Worm (Caenorhabditis elegans) whole organism, young adult: Measurements from ENCODE around the gene C08F1.10.

Experiments used
- Y67H2A.10 ChIP-seq: fragments of 200-800 bp; sonication (Bioruptor generic); conservative IDR thresholded peaks from 2 replicates; pipeline ENCODE4 v1.3.6; 2022; ENCODE audit warnings: missing genetic modification reagents, missing genetic modification characterization, missing compliant biosample characterization
- Y79H2A.3 ChIP-seq: fragments of 200-800 bp; sonication (Bioruptor generic); conservative IDR thresholded peaks from 2 replicates; pipeline ENCODE4 v1.3.6; 2022; ENCODE audit warnings: missing genetic modification reagents, missing genetic modification characterization, missing compliant biosample characterization
- attf-3 ChIP-seq: fragments of 200-800 bp; sonication (Bioruptor generic); conservative IDR thresholded peaks from 2 replicates; pipeline ENCODE4 v1.3.6; 2022; ENCODE audit warnings: missing genetic modification reagents, missing genetic modification characterization, missing compliant biosample characterization
- ets-4 ChIP-seq: fragments of 200-800 bp; sonication (Bioruptor generic); optimal IDR thresholded peaks from 2 replicates; lab custom pipeline; 2018; ENCODE audit warnings: mild to moderate bottlenecking, missing genetic modification characterization, missing compliant biosample characterization
- snpc-4 ChIP-seq, 5 experiments: fragments of 150-350 bp in 1 of 5; sonication (generic microtip) in 4 of 5; optimal IDR thresholded peaks; 2 replicates each; lab custom pipeline; 2014 to 2018; ENCODE audit warnings: missing genetic modification characterization in 5 of 5, missing biosample characterization in 3 of 5, antibody characterized with exemption in 2 of 5, mild to moderate bottlenecking in 2 of 5, missing compliant biosample characterization in 2 of 5, missing genotype in 2 of 5, moderate library complexity in 2 of 5, missing genetic modification reagents in 1 of 5
- ztf-25 ChIP-seq: fragments of 200-800 bp; sonication (Bioruptor generic); IDR thresholded peaks from 2 replicates; pipeline ENCODE4 v1.3.6; 2022; ENCODE audit warnings: missing genetic modification reagents, missing genetic modification characterization, missing compliant biosample characterization

DNA sequence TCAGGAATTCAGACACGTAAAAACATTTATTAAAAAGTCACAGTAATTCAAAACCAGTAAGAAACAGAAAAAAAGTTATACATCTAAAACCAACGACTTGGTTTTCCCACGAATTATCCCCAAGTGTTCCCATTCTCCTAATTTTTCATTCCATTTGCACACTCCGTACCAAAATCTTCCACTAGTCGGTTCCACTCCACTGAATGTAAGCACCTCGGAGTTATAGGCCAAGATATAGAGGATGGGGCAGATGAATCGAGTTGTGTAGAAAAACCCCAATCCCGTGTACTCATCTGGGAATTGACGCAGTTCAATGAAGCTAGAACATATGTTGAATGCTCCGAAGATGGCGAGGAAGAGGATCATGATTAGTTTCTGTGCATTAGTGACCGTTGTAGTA lies 1.1 kb upstream of the C08F1.10 start:
- no peak for TF ChIP-seq ets-4 (GFP tag; lab: Kevin White, UChicago)
- TF ChIP-seq Y79H2A.3 (GFP tag; lab: Robert Waterston, UW), result no peak
- TF ChIP-seq attf-3 (GFP tag; lab: Robert Waterston, UW), result no peak
- TF ChIP-seq Y67H2A.10 (GFP tag; lab: Robert Waterston, UW), result no peak
- TF ChIP-seq ztf-25, result no peak
- no peak for TF ChIP-seq snpc-4 (GFP tag; optimal IDR thresholded peaks at IDR 0.05; lab: Kevin White, UChicago)
- TF ChIP-seq snpc-4 (tag; optimal IDR thresholded peaks at IDR 0.05; lab: Kevin White, UChicago), result no peak
